Worm (Caenorhabditis elegans) whole organism, L1 larva: Measurements from ENCODE around the gene pgp-11.

Source experiments
- C04F5.9 ChIP-seq: sonication (generic microtip); optimal IDR thresholded peaks from 2 replicates; lab custom pipeline; 2016; ENCODE audit warnings: missing genetic modification characterization, missing compliant biosample characterization
- C16A3.4 ChIP-seq: fragments of 150-350 bp; optimal IDR thresholded peaks from 2 replicates; lab custom pipeline; 2014; ENCODE audit warnings: missing biosample characterization, missing genetic modification characterization
- Y116A8C.19 ChIP-seq: sonication (generic microtip); optimal IDR thresholded peaks from 2 replicates; lab custom pipeline; 2016; ENCODE audit warnings: missing compliant biosample characterization, missing genetic modification characterization, borderline replicate concordance
- aha-1 ChIP-seq: fragments of 150-350 bp; optimal IDR thresholded peaks from 2 replicates; lab custom pipeline; 2014; ENCODE audit warnings: missing biosample characterization, missing genetic modification characterization
- aly-2 ChIP-seq: fragments of 150-350 bp; optimal IDR thresholded peaks from 2 replicates; lab custom pipeline; 2014; ENCODE audit warnings: missing biosample characterization, missing genetic modification characterization
- blmp-1 ChIP-seq: fragments of 150-350 bp; optimal IDR thresholded peaks from 2 replicates; lab custom pipeline; 2014; ENCODE audit warnings: missing biosample characterization, missing genetic modification characterization
- ceh-8 ChIP-seq: fragments of 200-800 bp; sonication (Bioruptor generic); optimal IDR thresholded peaks from 2 replicates; lab custom pipeline; 2018; ENCODE audit warnings: mild to moderate bottlenecking, missing genetic modification characterization, moderate library complexity, missing compliant biosample characterization
- ces-1 ChIP-seq: fragments of 150-350 bp; optimal IDR thresholded peaks from 2 replicates; lab custom pipeline; 2014; ENCODE audit warnings: missing biosample characterization, missing genetic modification reagents, missing genetic modification characterization
- dpl-1 ChIP-seq, 3 experiments: fragments of 150-350 bp in 2 of 3; sonication (generic microtip) in 1 of 3; optimal IDR thresholded peaks; 2 replicates each; lab custom pipeline; 2014 to 2017; ENCODE audit warnings: missing biosample characterization in 3 of 3, missing genetic modification characterization in 3 of 3, missing genetic modification reagents in 3 of 3
- dsc-1 ChIP-seq: sonication (generic microtip); optimal IDR thresholded peaks from 2 replicates; lab custom pipeline; 2016; ENCODE audit warnings: mild to moderate bottlenecking, missing genetic modification characterization, missing compliant biosample characterization
- efl-1 ChIP-seq, 4 experiments: fragments of 150-350 bp; optimal IDR thresholded peaks in 3 of 4; peaks in 1 of 4; 1 replicate in 1 of 4; 2 replicates in 3 of 4; lab custom pipeline; 2014; ENCODE audit warnings: missing biosample characterization in 2 of 4, missing genetic modification characterization in 2 of 4, missing genetic modification reagents in 2 of 4
- egl-13 ChIP-seq: sonication (generic microtip); optimal IDR thresholded peaks from 2 replicates; lab custom pipeline; 2016; ENCODE audit warnings: missing genotype, missing genetic modification reagents, missing genetic modification characterization, missing compliant biosample characterization
- elt-3 ChIP-seq, 6 experiments: fragments of 150-350 bp in 1 of 6; sonication (generic microtip); optimal IDR thresholded peaks; 2 replicates each; lab custom pipeline; 2017 to 2018; ENCODE audit warnings: missing biosample characterization in 6 of 6, missing genetic modification characterization in 6 of 6, inconsistent platforms in 1 of 6
- ets-5 ChIP-seq: fragments of 200-800 bp; sonication (Bioruptor generic); IDR thresholded peaks from 2 replicates; pipeline ENCODE4 v1.3.6; 2022; ENCODE audit warnings: missing genetic modification characterization, missing compliant biosample characterization
- fos-1 ChIP-seq: fragments of 150-350 bp; optimal IDR thresholded peaks from 2 replicates; lab custom pipeline; 2014; ENCODE audit warnings: missing biosample characterization, missing genetic modification characterization
- grh-1 ChIP-seq: fragments of 200-800 bp; sonication (Bioruptor generic); IDR thresholded peaks from 2 replicates; pipeline ENCODE4 v1.3.6; 2022; ENCODE audit warnings: missing genetic modification reagents, missing genetic modification characterization, missing compliant biosample characterization
- irx-1 ChIP-seq: sonication (generic microtip); optimal IDR thresholded peaks from 2 replicates; lab custom pipeline; 2016; ENCODE audit warnings: missing genetic modification characterization, missing compliant biosample characterization
- isw-1 ChIP-seq: fragments of 200-800 bp; sonication (Bioruptor generic); IDR thresholded peaks from 2 replicates; pipeline ENCODE4 v1.3.6; 2022; ENCODE audit warnings: missing genetic modification characterization, missing compliant biosample characterization
- jun-1 ChIP-seq: fragments of 150-350 bp; optimal IDR thresholded peaks from 2 replicates; lab custom pipeline; 2014; ENCODE audit warnings: missing biosample characterization, missing genetic modification reagents, missing genetic modification characterization
- lin-13 ChIP-seq: fragments of 150-350 bp; optimal IDR thresholded peaks from 2 replicates; lab custom pipeline; 2014; ENCODE audit warnings: missing biosample characterization, missing genetic modification reagents, missing genetic modification characterization
- lin-14 ChIP-seq: fragments of 200-800 bp; sonication (Bioruptor generic); optimal IDR thresholded peaks from 2 replicates; lab custom pipeline; 2018; ENCODE audit warnings: mild to moderate bottlenecking, missing genetic modification characterization, moderate library complexity, missing compliant biosample characterization
- lsy-2 ChIP-seq, 2 experiments: fragments of 150-350 bp; optimal IDR thresholded peaks; 2 replicates each; lab custom pipeline; 2014; ENCODE audit warnings: missing biosample characterization in 2 of 2, missing genetic modification characterization in 2 of 2
- mab-9 ChIP-seq: fragments of 200-800 bp; sonication (Bioruptor generic); IDR thresholded peaks from 2 replicates; pipeline ENCODE4 v1.3.6; 2022; ENCODE audit warnings: missing genetic modification reagents, missing genetic modification characterization, missing compliant biosample characterization
- mdl-1 ChIP-seq, 2 experiments: fragments of 150-350 bp; optimal IDR thresholded peaks; 2 replicates each; lab custom pipeline; 2014 to 2017; ENCODE audit warnings: missing biosample characterization in 2 of 2, missing genetic modification characterization in 2 of 2, inconsistent platforms in 1 of 2
- nhr-28 ChIP-seq: fragments of 150-350 bp; optimal IDR thresholded peaks from 2 replicates; lab custom pipeline; 2014; ENCODE audit warnings: missing biosample characterization, missing genetic modification characterization
- nhr-71 ChIP-seq: sonication (generic microtip); optimal IDR thresholded peaks from 2 replicates; lab custom pipeline; 2016; ENCODE audit warnings: mild to moderate bottlenecking, missing genetic modification characterization, moderate library complexity, missing compliant biosample characterization
- nhr-76 ChIP-seq: sonication (generic microtip); optimal IDR thresholded peaks from 2 replicates; lab custom pipeline; 2017; ENCODE audit warnings: missing biosample characterization, missing genetic modification characterization
- nhr-77 ChIP-seq: fragments of 150-350 bp; optimal IDR thresholded peaks from 2 replicates; lab custom pipeline; 2014; ENCODE audit warnings: missing biosample characterization, missing genetic modification characterization
- nhr-84 ChIP-seq: sonication (generic microtip); optimal IDR thresholded peaks from 2 replicates; lab custom pipeline; 2017; ENCODE audit warnings: missing biosample characterization, missing genetic modification characterization
- pax-3 ChIP-seq: fragments of 200-800 bp; sonication (Bioruptor generic); optimal IDR thresholded peaks from 2 replicates; lab custom pipeline; 2018; ENCODE audit warnings: mild to moderate bottlenecking, missing genetic modification characterization, moderate library complexity, missing compliant biosample characterization
- rnt-1 ChIP-seq: sonication (generic microtip); optimal IDR thresholded peaks from 2 replicates; lab custom pipeline; 2016; ENCODE audit warnings: mild to moderate bottlenecking, missing genetic modification characterization, moderate library complexity, missing compliant biosample characterization
- snu-23 ChIP-seq: sonication (generic microtip); optimal IDR thresholded peaks from 2 replicates; lab custom pipeline; 2016; ENCODE audit warnings: missing genetic modification characterization, missing compliant biosample characterization
- sptf-1 ChIP-seq: fragments of 150-350 bp; optimal IDR thresholded peaks from 2 replicates; lab custom pipeline; 2014; ENCODE audit warnings: missing biosample characterization, missing genetic modification characterization
- swsn-7 ChIP-seq: sonication (generic microtip); optimal IDR thresholded peaks from 2 replicates; lab custom pipeline; 2016; ENCODE audit warnings: missing genetic modification characterization, missing compliant biosample characterization
- tbx-2 ChIP-seq: sonication (generic microtip); optimal IDR thresholded peaks from 2 replicates; lab custom pipeline; 2016; ENCODE audit warnings: missing genetic modification characterization, missing compliant biosample characterization
- unc-86 ChIP-seq: sonication (generic microtip); optimal IDR thresholded peaks from 2 replicates; lab custom pipeline; 2016; ENCODE audit warnings: missing genetic modification characterization, missing compliant biosample characterization
- unc-98 ChIP-seq: fragments of 200-800 bp; sonication (Bioruptor generic); IDR thresholded peaks from 2 replicates; pipeline ENCODE4 v1.3.6; 2022; ENCODE audit warnings: missing genetic modification characterization, missing compliant biosample characterization
- vab-15 ChIP-seq: sonication (generic microtip); optimal IDR thresholded peaks from 2 replicates; lab custom pipeline; 2017; ENCODE audit warnings: missing genotype, mild to moderate bottlenecking, missing genetic modification characterization, missing compliant biosample characterization
- zip-4 ChIP-seq: fragments of 200-800 bp; sonication (Bioruptor generic); optimal IDR thresholded peaks from 2 replicates; lab custom pipeline; 2018; ENCODE audit warnings: mild to moderate bottlenecking, missing genetic modification characterization, moderate library complexity, missing compliant biosample characterization
- ztf-11 ChIP-seq, 2 experiments: sonication (generic microtip); optimal IDR thresholded peaks; 2 replicates each; lab custom pipeline; 2016 to 2017; ENCODE audit warnings: missing genetic modification characterization in 2 of 2, missing biosample characterization in 1 of 2, missing compliant biosample characterization in 1 of 2

Gene pgp-11

DNA sequence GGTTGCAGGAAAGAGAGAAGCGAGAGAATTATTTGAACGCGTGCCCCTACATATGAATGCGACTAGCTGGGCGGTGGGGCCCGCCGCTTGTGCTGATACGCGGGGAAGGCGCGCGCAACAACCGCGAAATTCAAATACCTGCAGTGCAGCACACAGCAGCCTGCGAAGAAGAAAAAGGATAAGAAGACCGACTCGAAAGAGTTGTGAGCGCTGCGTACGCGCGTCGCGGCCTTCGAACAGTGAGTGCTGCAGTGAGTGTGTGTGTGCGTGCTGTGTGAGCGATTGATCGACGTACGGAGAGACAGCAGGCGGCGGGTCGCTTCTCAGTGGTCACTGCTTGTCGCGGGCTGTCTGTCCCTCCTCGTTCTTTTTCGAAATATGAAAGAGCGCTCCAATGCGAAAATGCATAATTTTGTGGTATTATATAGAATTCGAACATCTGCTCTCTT is 24.2 kb upstream of the pgp-11 start (continued):
- peak; percentile 41 to 65 (median 41) for TF ChIP-seq dpl-1 (GFP tag; optimal IDR thresholded peaks at IDR 0.05; lab: Kevin White, UChicago)
- peak; percentile 48 for TF ChIP-seq egl-13 (tag; lab: Kevin White, UChicago)
- TF ChIP-seq tbx-2 (tag; lab: Kevin White, UChicago), result peak; percentile 66
- no peak for TF ChIP-seq C04F5.9 (tag; lab: Kevin White, UChicago)
- no peak for TF ChIP-seq grh-1 (GFP tag; lab: Robert Waterston, UW)
- TF ChIP-seq lin-13 (GFP tag; lab: Kevin White, UChicago), result peak; percentile 71
- TF ChIP-seq mab-9, result peak; percentile 48; the same call in 1 of the 2 replicates
- peak; percentile 61 for TF ChIP-seq dsc-1 (tag; lab: Kevin White, UChicago)
- TF ChIP-seq mdl-1 (tag; optimal IDR thresholded peaks at IDR 0.05; lab: Kevin White, UChicago), result peak in 1 of 2 experiments; percentile 72
- no peak for TF ChIP-seq aly-2 (tag; lab: Kevin White, UChicago)
- peak; percentile 77 for TF ChIP-seq nhr-77
- peak; percentile 63 to 70 for TF ChIP-seq efl-1 (optimal IDR thresholded peaks at IDR 0.05; lab: Kevin White, UChicago)
- peak; percentile 65 to 95 for TF ChIP-seq efl-1 (GFP tag; optimal IDR thresholded peaks at IDR 0.05 in 1 of 2; lab: Kevin White, UChicago)
- TF ChIP-seq ets-5 (GFP tag; lab: Robert Waterston, UW), result no peak
- peak; percentile 4 for TF ChIP-seq blmp-1 (tag; lab: Kevin White, UChicago)
- TF ChIP-seq sptf-1 (tag; lab: Kevin White, UChicago), result no peak
- TF ChIP-seq swsn-7, result peak; percentile 90
- TF ChIP-seq vab-15 (tag; lab: Kevin White, UChicago), result peak; percentile 32
- no peak for TF ChIP-seq zip-4 (GFP tag; lab: Kevin White, UChicago)
- TF ChIP-seq lsy-2 (tag; optimal IDR thresholded peaks at IDR 0.05; lab: Kevin White, UChicago), result peak; percentile 58 to 83
- peak; percentile 72 for TF ChIP-seq pax-3
- peak; percentile 26 for TF ChIP-seq fos-1 (tag; lab: Kevin White, UChicago)
- TF ChIP-seq nhr-84 (tag; lab: Kevin White, UChicago), result no peak
- TF ChIP-seq unc-98 (GFP tag; lab: Robert Waterston, UW), result no peak
- TF ChIP-seq elt-3 (tag; optimal IDR thresholded peaks at IDR 0.05; lab: Kevin White, UChicago), result peak in 2 of 6 experiments; percentile 16 to 29
- TF ChIP-seq nhr-28, result no peak
- TF ChIP-seq ces-1 (GFP tag; lab: Kevin White, UChicago), result no peak
- peak; percentile 40 for TF ChIP-seq irx-1 (tag; lab: Kevin White, UChicago)
- TF ChIP-seq ceh-8 (GFP tag; lab: Kevin White, UChicago), result peak; percentile 79
- peak; percentile 81 for TF ChIP-seq C16A3.4 (tag; lab: Kevin White, UChicago)
- no peak for TF ChIP-seq aha-1 (tag; lab: Kevin White, UChicago)
- no peak for TF ChIP-seq Y116A8C.19 (tag; lab: Kevin White, UChicago)
- peak; percentile 85 for TF ChIP-seq jun-1 (tag; lab: Kevin White, UChicago)
- TF ChIP-seq ztf-11 (tag; optimal IDR thresholded peaks at IDR 0.05; lab: Kevin White, UChicago), result peak in 1 of 2 experiments; percentile 51
- peak; percentile 95 for TF ChIP-seq lin-14 (GFP tag; lab: Kevin White, UChicago)
- TF ChIP-seq isw-1 (GFP tag; lab: Robert Waterston, UW), result peak; percentile 48
- TF ChIP-seq unc-86 (tag; lab: Kevin White, UChicago), result peak; percentile 74
- TF ChIP-seq snu-23 (GFP tag; lab: Kevin White, UChicago), result peak; percentile 82
- TF ChIP-seq nhr-76 (tag; lab: Kevin White, UChicago), result no peak
- peak; percentile 79 for TF ChIP-seq nhr-71 (tag; lab: Kevin White, UChicago)
- TF ChIP-seq rnt-1 (tag; lab: Kevin White, UChicago), result peak; percentile 50

- TF ChIP-seq efl-1 (optimal IDR thresholded peaks at IDR 0.05; lab: Kevin White, UChicago) (no peak), efl-1 (GFP tag; optimal IDR thresholded peaks at IDR 0.05 in 1 of 2; lab: Kevin White, UChicago) (peak in 1 of 2 experiments; percentile 61), pax-3 (no peak)
These were observed 23.6 kb upstream of the pgp-11 start, which contains the start of gene swsn-7 for ce11 chrII:8027663-8028062. TSS of gene swsn-7 (minus strand) at chrII:8027763.
